Fruit fly (Drosophila melanogaster) whole organism: Measurements from ENCODE around the gene pira.

Experiments
- CG8478 ChIP-seq: fragments of >200 bp; optimal IDR thresholded peaks from 2 replicates; lab custom pipeline; 2018; ENCODE audit warnings: inconsistent platforms
- Dll ChIP-seq: fragments of >200 bp; optimal IDR thresholded peaks from 2 replicates; lab custom pipeline; 2017
- EcR ChIP-seq, 2 experiments: fragments of >200 bp; optimal IDR thresholded peaks; 2 replicates each; lab custom pipeline; 2017; ENCODE audit warnings: missing biosample characterization in 2 of 2, missing genetic modification characterization in 2 of 2, missing genetic modification reagents in 2 of 2
- pan ChIP-seq: fragments of >200 bp; optimal IDR thresholded peaks from 2 replicates; lab custom pipeline; 2017
- psq ChIP-seq: fragments of >200 bp; optimal IDR thresholded peaks from 2 replicates; lab custom pipeline; 2017
- usp ChIP-seq: fragments of >200 bp; optimal IDR thresholded peaks from 2 replicates; lab custom pipeline; 2017; ENCODE audit warnings: missing biosample characterization, missing genetic modification characterization, mixed read lengths

Gene pira

DNA sequence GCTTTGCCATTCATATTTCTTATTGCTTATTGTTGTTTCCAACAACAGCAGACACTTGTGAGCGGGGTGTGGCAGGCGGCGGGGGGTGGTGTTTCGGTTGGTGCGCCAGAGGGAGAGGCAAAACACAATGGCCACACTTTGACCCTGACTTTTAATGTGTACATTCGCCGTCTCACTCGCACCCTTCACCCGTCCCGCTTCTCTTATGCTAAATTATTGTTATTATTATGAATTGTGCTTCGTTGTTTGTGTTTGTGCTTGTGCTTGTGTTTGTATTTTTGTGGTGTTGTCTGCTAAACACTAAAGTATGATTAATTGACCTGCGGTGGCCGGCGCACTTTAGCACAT is 7.1 kb downstream of the pira start:
- TF ChIP-seq EcR (GFP tag; optimal IDR thresholded peaks at IDR 0.05; lab: Kevin White, UChicago) (peak in 1 of 2 experiments; percentile 44), pan (lab: Kevin White, UChicago) (no peak)

dm6 chrX:12755600-12756373 is 7.6 kb downstream of the pira start:
- TF ChIP-seq pan (lab: Kevin White, UChicago) (peak; percentile 62), CG8478 (lab: Kevin White, UChicago) (no peak), psq (no peak)

DNA sequence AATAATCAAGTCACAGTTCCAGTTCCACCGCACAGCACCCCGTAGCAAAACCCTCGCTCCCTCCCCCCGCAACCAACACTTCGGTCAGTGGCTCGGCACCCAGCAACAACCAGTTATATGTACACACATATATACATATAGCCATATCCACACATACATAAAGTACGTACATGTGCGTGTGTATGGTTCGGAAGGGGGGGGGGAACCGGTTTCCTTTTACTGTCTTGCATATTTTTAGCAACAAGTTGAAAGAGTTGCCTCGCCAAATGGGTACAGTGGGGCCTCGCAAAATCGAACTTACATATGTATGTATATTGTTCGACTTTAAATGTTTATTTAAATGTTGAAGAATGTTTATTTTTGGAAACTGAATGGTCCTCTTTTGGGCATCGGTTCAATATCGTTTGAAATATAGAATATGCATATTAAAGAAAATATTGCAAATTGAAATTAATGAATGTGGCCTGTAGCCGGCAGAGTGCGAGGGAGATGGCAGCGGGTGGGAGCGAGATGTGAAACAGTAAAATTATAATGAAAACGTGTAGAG is 8.3 kb downstream of the pira start:
- TF ChIP-seq EcR (GFP tag; optimal IDR thresholded peaks at IDR 0.05; lab: Kevin White, UChicago) (peak; percentile 74 to 91), usp (GFP tag; lab: Kevin White, UChicago) (no peak), Dll (lab: Kevin White, UChicago) (no peak), CG8478 (lab: Kevin White, UChicago) (no peak), pan (lab: Kevin White, UChicago) (no peak), psq (no peak)

- TF ChIP-seq psq (no peak), Dll (lab: Kevin White, UChicago) (no peak), EcR (GFP tag; optimal IDR thresholded peaks at IDR 0.05; lab: Kevin White, UChicago) (no peak), usp (GFP tag; lab: Kevin White, UChicago) (no peak), pan (lab: Kevin White, UChicago) (no peak), CG8478 (lab: Kevin White, UChicago) (no peak)
Measured at dm6 chrX:12754348-12754733, 9.1 kb downstream of the pira start.

dm6 chrX:12753602-12754347 is 9.6 kb downstream of the pira start:
- TF ChIP-seq Dll (lab: Kevin White, UChicago) (peak; percentile 63), usp (GFP tag; lab: Kevin White, UChicago) (no peak), EcR (GFP tag; optimal IDR thresholded peaks at IDR 0.05; lab: Kevin White, UChicago) (peak in 1 of 2 experiments; percentile 65)

dm6 chrX:12752196-12752595 is 11.2 kb downstream of the pira start:
- TF ChIP-seq EcR (GFP tag; optimal IDR thresholded peaks at IDR 0.05; lab: Kevin White, UChicago), result peak in 1 of 2 experiments; percentile 57
- TF ChIP-seq CG8478 (lab: Kevin White, UChicago), result peak; percentile 62
- TF ChIP-seq Dll (lab: Kevin White, UChicago), result no peak
- no peak for TF ChIP-seq pan (lab: Kevin White, UChicago)
- TF ChIP-seq psq, result no peak
- TF ChIP-seq usp (GFP tag; lab: Kevin White, UChicago), result no peak

- TF ChIP-seq usp (GFP tag; lab: Kevin White, UChicago) (no peak), pan (lab: Kevin White, UChicago) (no peak), EcR (GFP tag; optimal IDR thresholded peaks at IDR 0.05; lab: Kevin White, UChicago) (peak in 1 of 2 experiments; percentile 85), CG8478 (lab: Kevin White, UChicago) (no peak), psq (no peak), Dll (lab: Kevin White, UChicago) (no peak)
Measured at dm6 chrX:12751786-12752187, 11.6 kb downstream of the pira start.

DNA sequence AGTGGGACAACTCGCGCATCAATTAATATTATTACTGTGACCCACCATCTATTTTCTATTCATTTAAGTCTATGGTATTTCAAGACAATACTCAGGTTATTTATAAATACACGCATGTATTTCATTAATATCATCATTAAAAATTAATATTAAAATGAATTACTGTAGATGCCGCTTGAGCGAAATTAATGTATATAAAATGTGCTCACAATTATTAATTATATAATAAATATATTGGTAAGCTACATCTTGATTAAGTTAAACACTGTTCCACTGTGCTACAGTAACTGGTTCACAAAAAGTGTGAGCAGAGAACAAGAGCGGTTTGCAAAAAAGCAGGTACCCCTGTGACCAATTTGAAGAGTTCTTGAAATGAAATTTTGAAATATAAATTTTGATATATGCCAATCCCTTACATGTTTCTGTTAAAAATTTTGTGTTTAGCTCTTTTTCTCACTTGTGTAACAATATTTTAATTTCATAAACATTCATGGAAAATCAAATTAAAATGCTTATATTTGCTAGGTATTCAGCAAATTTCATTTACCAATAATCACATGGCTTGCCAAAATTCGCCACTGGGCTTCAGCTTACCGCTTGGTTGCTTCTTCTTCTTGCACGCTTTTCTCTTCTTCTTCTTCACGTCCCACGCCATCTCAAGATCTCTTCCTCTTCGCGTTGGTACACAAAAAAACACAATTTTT is 12.3 kb downstream of the pira start:
- TF ChIP-seq psq (no peak), pan (lab: Kevin White, UChicago) (no peak), CG8478 (lab: Kevin White, UChicago) (no peak), usp (GFP tag; lab: Kevin White, UChicago) (no peak), Dll (lab: Kevin White, UChicago) (no peak), EcR (GFP tag; optimal IDR thresholded peaks at IDR 0.05; lab: Kevin White, UChicago) (no peak)

dm6 chrX:12750582-12750927 is 12.9 kb downstream of the pira start:
- TF ChIP-seq usp (GFP tag; lab: Kevin White, UChicago), result no peak
- no peak for TF ChIP-seq pan (lab: Kevin White, UChicago)
- no peak for TF ChIP-seq Dll (lab: Kevin White, UChicago)
- no peak for TF ChIP-seq EcR (GFP tag; optimal IDR thresholded peaks at IDR 0.05; lab: Kevin White, UChicago)
- TF ChIP-seq CG8478 (lab: Kevin White, UChicago), result no peak
- TF ChIP-seq psq, result no peak

DNA sequence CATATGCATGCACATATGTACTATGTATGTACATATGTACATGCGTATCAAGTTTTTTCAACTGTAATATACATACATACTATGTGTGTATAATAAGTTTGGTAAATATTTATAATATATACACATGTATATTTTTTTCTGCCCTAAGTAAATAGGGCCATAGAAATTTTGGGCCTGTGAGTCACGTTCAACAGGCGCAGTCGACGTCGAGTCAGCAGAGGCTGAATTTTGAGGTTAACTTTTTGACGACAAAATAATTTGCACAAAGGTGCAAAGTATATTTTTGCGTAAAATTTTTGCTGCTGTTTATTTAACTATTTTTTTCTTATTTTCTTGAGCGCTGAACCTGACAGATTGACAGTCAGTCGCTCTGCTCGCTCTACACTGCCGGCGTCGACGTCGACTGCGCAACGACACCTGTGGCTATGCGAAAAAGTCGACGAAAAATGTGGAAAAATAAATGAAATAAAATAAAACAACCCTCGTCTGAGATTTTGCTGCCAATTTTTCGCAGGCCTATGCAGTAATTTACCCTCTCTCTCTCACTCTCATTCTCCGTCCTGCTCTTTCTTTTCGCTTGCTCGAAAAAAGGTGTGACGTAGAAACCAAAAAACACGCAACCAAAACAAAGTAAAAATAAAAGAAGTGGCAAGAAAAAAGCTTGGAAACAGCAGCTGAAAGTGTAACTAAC is 13.4 kb downstream of the pira start:
- TF ChIP-seq EcR (GFP tag; optimal IDR thresholded peaks at IDR 0.05; lab: Kevin White, UChicago), result no peak
- peak; percentile 17 for TF ChIP-seq CG8478 (lab: Kevin White, UChicago)
- TF ChIP-seq usp (GFP tag; lab: Kevin White, UChicago), result no peak

DNA sequence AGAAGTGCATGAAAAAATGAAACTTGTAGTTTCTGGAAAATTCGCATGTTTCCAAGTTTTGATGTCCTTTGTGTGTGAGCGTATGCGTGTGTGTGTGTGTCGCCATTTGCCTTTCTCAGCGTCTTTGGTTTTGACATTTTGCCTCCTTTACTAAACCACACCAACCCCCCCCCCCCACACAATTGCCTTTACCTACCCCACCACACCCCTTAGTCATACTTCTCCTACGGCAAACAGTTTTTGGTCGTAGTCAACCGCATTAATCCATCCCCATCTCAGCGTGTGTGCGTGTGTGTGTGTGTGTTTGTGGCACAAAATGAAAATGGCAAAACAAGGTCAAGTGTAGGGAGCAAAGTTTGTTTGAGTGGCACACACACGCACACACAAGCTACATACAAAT is 14.4 kb downstream of the pira start:
- TF ChIP-seq CG8478 (lab: Kevin White, UChicago) (no peak), EcR (GFP tag; optimal IDR thresholded peaks at IDR 0.05; lab: Kevin White, UChicago) (no peak), usp (GFP tag; lab: Kevin White, UChicago) (no peak), psq (no peak), Dll (lab: Kevin White, UChicago) (no peak), pan (lab: Kevin White, UChicago) (no peak)
